Fruit fly (Drosophila melanogaster) whole organism, embryonic: Measurements from ENCODE around the gene fzo.
A peak's percentile ranks its signal among the peaks of the same experiment; 100 is the strongest.

ENCODE experiments used
- CG10462 ChIP-seq: fragments of 200-800 bp; sonication (Bioruptor generic); optimal IDR thresholded peaks from 2 replicates; lab custom pipeline; 2016; ENCODE audit warnings: missing biosample characterization, missing genetic modification characterization
- CG11504 ChIP-seq: fragments of 200-800 bp; sonication (Bioruptor generic); optimal IDR thresholded peaks from 3 replicates; lab custom pipeline; 2019; ENCODE audit warnings: missing biosample characterization, mild to moderate bottlenecking, missing genetic modification characterization, moderate library complexity
- CG12104 ChIP-seq: fragments of 200-800 bp; sonication (Bioruptor generic); optimal IDR thresholded peaks from 3 replicates; lab custom pipeline; 2016; ENCODE audit warnings: missing biosample characterization, missing genetic modification characterization
- CG12391 ChIP-seq: fragments of 200-800 bp; sonication (Bioruptor generic); optimal IDR thresholded peaks from 3 replicates; lab custom pipeline; 2018; ENCODE audit warnings: missing biosample characterization, mild to moderate bottlenecking, missing genetic modification characterization, moderate library complexity
- CG12942 ChIP-seq: fragments of 200-800 bp; sonication (Bioruptor generic); optimal IDR thresholded peaks from 3 replicates; lab custom pipeline; 2016; ENCODE audit warnings: missing biosample characterization, missing genetic modification characterization
- CG13296 ChIP-seq: fragments of 200-800 bp; sonication (Bioruptor generic); optimal IDR thresholded peaks from 3 replicates; lab custom pipeline; 2018; ENCODE audit warnings: missing biosample characterization, mild to moderate bottlenecking, missing genetic modification characterization
- CG13424 ChIP-seq: fragments of 200-800 bp; sonication (Bioruptor generic); optimal IDR thresholded peaks from 2 replicates; lab custom pipeline; 2019; ENCODE audit warnings: missing biosample characterization, mild to moderate bottlenecking, missing genetic modification characterization, moderate library complexity
- CG15601 ChIP-seq: fragments of 200-800 bp; sonication (Bioruptor generic); optimal IDR thresholded peaks from 3 replicates; lab custom pipeline; 2019; ENCODE audit warnings: missing biosample characterization, mild to moderate bottlenecking, missing genetic modification characterization, moderate library complexity
- CG17328 ChIP-seq: fragments of 200-800 bp; sonication (Bioruptor generic); IDR thresholded peaks from 2 replicates; pipeline ENCODE4 v1.3.6; 2022; ENCODE audit warnings: missing biosample characterization, missing genetic modification characterization
- CG17829 ChIP-seq: fragments of 200-800 bp; optimal IDR thresholded peaks from 2 replicates; lab custom pipeline; 2019; ENCODE audit warnings: missing biosample characterization, mild to moderate bottlenecking, missing genetic modification characterization, moderate library complexity
- CG1792 ChIP-seq: fragments of 200-800 bp; sonication (Bioruptor generic); optimal IDR thresholded peaks from 2 replicates; lab custom pipeline; 2016; ENCODE audit warnings: missing biosample characterization, missing genetic modification characterization
- CG30431 ChIP-seq: fragments of 200-800 bp; sonication (Bioruptor generic); optimal IDR thresholded peaks from 2 replicates; lab custom pipeline; 2017; ENCODE audit warnings: missing biosample characterization, missing genetic modification characterization
- CG3163 ChIP-seq: fragments of 200-800 bp; sonication (Bioruptor generic); optimal IDR thresholded peaks from 3 replicates; lab custom pipeline; 2016; ENCODE audit warnings: missing biosample characterization, missing genetic modification characterization
- CG33213 ChIP-seq: fragments of 200-800 bp; sonication (Bioruptor generic); optimal IDR thresholded peaks from 3 replicates; lab custom pipeline; 2016; ENCODE audit warnings: missing biosample characterization, missing genetic modification characterization
- CG34224 ChIP-seq: fragments of 200-800 bp; sonication (Bioruptor generic); IDR thresholded peaks from 3 replicates; pipeline ENCODE4 v1.3.6; 2022; ENCODE audit warnings: missing biosample characterization, missing genetic modification characterization; ENCODE audit not compliant: partially characterized antibody
- CG3726 ChIP-seq: fragments of 200-800 bp; sonication (Bioruptor generic); IDR thresholded peaks from 3 replicates; pipeline ENCODE4, ENCODE4 v1.3.6; 2022; ENCODE audit warnings: missing biosample characterization, missing genetic modification characterization
- CG4282 ChIP-seq: fragments of 200-800 bp; sonication (Bioruptor generic); optimal IDR thresholded peaks from 2 replicates; lab custom pipeline; 2016; ENCODE audit warnings: missing biosample characterization, missing genetic modification characterization
- CG4707 ChIP-seq: fragments of 200-800 bp; sonication (Bioruptor generic); optimal IDR thresholded peaks from 2 replicates; lab custom pipeline; 2018; ENCODE audit warnings: missing biosample characterization, mild to moderate bottlenecking, missing genetic modification characterization, moderate library complexity
- CG5953 ChIP-seq: fragments of 200-800 bp; sonication (Bioruptor generic); IDR thresholded peaks from 2 replicates; pipeline ENCODE4 v1.3.6; 2022; ENCODE audit warnings: missing biosample characterization, missing genetic modification characterization
- CG6791 ChIP-seq: fragments of 200-800 bp; sonication (Bioruptor generic); IDR thresholded peaks from 3 replicates; pipeline ENCODE4 v1.3.6; 2022; ENCODE audit warnings: missing biosample characterization, missing genetic modification characterization; ENCODE audit not compliant: partially characterized antibody
- CG7839 ChIP-seq: fragments of 200-800 bp; sonication (Bioruptor generic); optimal IDR thresholded peaks from 3 replicates; lab custom pipeline; 2018; ENCODE audit warnings: missing biosample characterization, mild to moderate bottlenecking, missing genetic modification characterization, moderate library complexity
- CG9609 ChIP-seq: fragments of 200-800 bp; sonication (Bioruptor generic); optimal IDR thresholded peaks from 3 replicates; lab custom pipeline; 2016; ENCODE audit warnings: missing biosample characterization, missing genetic modification characterization
- CG9876 ChIP-seq: fragments of 200-800 bp; sonication (Bioruptor generic); optimal IDR thresholded peaks from 2 replicates; lab custom pipeline; 2016; ENCODE audit warnings: missing biosample characterization, missing genetic modification characterization
- CTCF ChIP-seq: fragments of 200-800 bp; sonication (Bioruptor generic); optimal IDR thresholded peaks from 2 replicates; lab custom pipeline; 2017; ENCODE audit warnings: missing biosample characterization, mild to moderate bottlenecking, missing genetic modification characterization, moderate library complexity
- Dp ChIP-seq: fragments of 200-800 bp; sonication (Bioruptor generic); optimal IDR thresholded peaks from 2 replicates; lab custom pipeline; 2018; ENCODE audit warnings: missing biosample characterization, mild to moderate bottlenecking, missing genetic modification characterization, moderate library complexity
- Fer1 ChIP-seq: fragments of 200-800 bp; sonication (Bioruptor generic); optimal IDR thresholded peaks from 2 replicates; lab custom pipeline; 2017; ENCODE audit warnings: missing biosample characterization, mild to moderate bottlenecking, missing genetic modification characterization
- Fer3 ChIP-seq: fragments of 200-800 bp; sonication (Bioruptor generic); optimal IDR thresholded peaks from 2 replicates; lab custom pipeline; 2018; ENCODE audit warnings: missing biosample characterization, mild to moderate bottlenecking, missing genetic modification characterization, moderate library complexity
- HHEX ChIP-seq: fragments of 200-800 bp; sonication (Bioruptor generic); optimal IDR thresholded peaks from 3 replicates; lab custom pipeline; 2017; ENCODE audit warnings: missing biosample characterization, mild to moderate bottlenecking, missing genetic modification characterization, missing genetic modification reagents
- HLH3B ChIP-seq: fragments of 200-800 bp; sonication (Bioruptor generic); IDR thresholded peaks from 2 replicates; pipeline ENCODE4 v1.3.6; 2022; ENCODE audit warnings: missing biosample characterization, missing genetic modification characterization
- HLH4C ChIP-seq: fragments of 200-800 bp; sonication (Bioruptor generic); IDR thresholded peaks from 3 replicates; pipeline ENCODE4 v1.3.6; 2022; ENCODE audit warnings: missing biosample characterization, missing genetic modification characterization; ENCODE audit not compliant: partially characterized antibody
- MBD-R2 ChIP-seq: fragments of 200-800 bp; sonication (Bioruptor generic); IDR thresholded peaks from 2 replicates; pipeline ENCODE4 v1.3.6; 2022; ENCODE audit warnings: missing biosample characterization, missing genetic modification characterization
- Nf-YA ChIP-seq: fragments of 200-800 bp; sonication (Bioruptor generic); IDR thresholded peaks from 2 replicates; pipeline ENCODE4 v1.3.6; 2022; ENCODE audit warnings: missing biosample characterization, missing genetic modification characterization
- Nf-YC ChIP-seq: fragments of 200-800 bp; optimal IDR thresholded peaks from 3 replicates; lab custom pipeline; 2019; ENCODE audit warnings: missing biosample characterization, mild to moderate bottlenecking, missing genetic modification characterization, moderate library complexity
- Ptx1 ChIP-seq: fragments of 200-800 bp; sonication (Bioruptor generic); IDR thresholded peaks from 2 replicates; pipeline ENCODE4 v1.3.6; 2022; ENCODE audit warnings: missing biosample characterization, missing genetic modification characterization
- Sox100B ChIP-seq: fragments of 200-800 bp; sonication (Bioruptor generic); optimal IDR thresholded peaks from 3 replicates; lab custom pipeline; 2018; ENCODE audit warnings: missing biosample characterization, mild to moderate bottlenecking, missing genetic modification characterization
- Xrp1 ChIP-seq: fragments of 200-800 bp; sonication (Bioruptor generic); IDR thresholded peaks from 2 replicates; pipeline ENCODE4 v1.3.6; 2022; ENCODE audit warnings: missing biosample characterization, missing genetic modification characterization
- ci ChIP-seq: fragments of 200-800 bp; sonication (Bioruptor generic); IDR thresholded peaks from 3 replicates; pipeline ENCODE4 v1.3.6; 2022; ENCODE audit warnings: missing biosample characterization, missing genetic modification characterization
- croc ChIP-seq: fragments of 200-800 bp; sonication (Bioruptor generic); conservative IDR thresholded peaks from 3 replicates; pipeline ENCODE4 v1.3.6; 2022; ENCODE audit warnings: missing biosample characterization, missing genetic modification characterization
- dan ChIP-seq: fragments of 200-800 bp; sonication (Bioruptor generic); IDR thresholded peaks from 2 replicates; pipeline ENCODE4 v1.3.6; 2022; ENCODE audit warnings: missing biosample characterization, missing genetic modification characterization
- dimm ChIP-seq: fragments of 200-800 bp; sonication (Bioruptor generic); IDR thresholded peaks from 2 replicates; pipeline ENCODE4 v1.3.6; 2022; ENCODE audit warnings: missing biosample characterization, missing genetic modification characterization
- dpn ChIP-seq, 2 experiments: fragments of 200-800 bp; sonication (Bioruptor generic); optimal IDR thresholded peaks; 3 replicates each; lab custom pipeline; 2016; ENCODE audit warnings: missing biosample characterization in 2 of 2, missing genetic modification characterization in 2 of 2
- fd64A ChIP-seq: fragments of 200-800 bp; sonication (Bioruptor generic); optimal IDR thresholded peaks from 3 replicates; lab custom pipeline; 2018; ENCODE audit warnings: missing biosample characterization, mild to moderate bottlenecking, missing genetic modification characterization
- kah ChIP-seq: fragments of 200-800 bp; sonication (Bioruptor generic); optimal IDR thresholded peaks from 2 replicates; lab custom pipeline; 2018; ENCODE audit warnings: missing biosample characterization, mild to moderate bottlenecking, missing genetic modification characterization
- lab ChIP-seq: fragments of 200-800 bp; sonication (Bioruptor generic); optimal IDR thresholded peaks from 3 replicates; lab custom pipeline; 2017; ENCODE audit warnings: missing biosample characterization, missing genetic modification characterization, mild to moderate bottlenecking, moderate library complexity, missing genetic modification reagents
- odd ChIP-seq: fragments of 200-800 bp; sonication (Bioruptor generic); optimal IDR thresholded peaks from 2 replicates; lab custom pipeline; 2017; ENCODE audit warnings: missing biosample characterization, mild to moderate bottlenecking, missing genetic modification characterization
- scrt ChIP-seq: fragments of 200-800 bp; sonication (Bioruptor generic); optimal IDR thresholded peaks from 2 replicates; lab custom pipeline; 2018; ENCODE audit warnings: missing biosample characterization, mild to moderate bottlenecking, missing genetic modification characterization, moderate library complexity
- seq ChIP-seq: fragments of 200-800 bp; sonication (Bioruptor generic); IDR thresholded peaks from 2 replicates; pipeline ENCODE4 v1.3.6; 2022; ENCODE audit warnings: missing biosample characterization, missing genetic modification characterization
- sim ChIP-seq: fragments of 200-800 bp; sonication (Bioruptor generic); IDR thresholded peaks from 2 replicates; pipeline ENCODE4 v1.3.6; 2022; ENCODE audit warnings: missing biosample characterization, missing genetic modification characterization
- sima ChIP-seq: fragments of 200-800 bp; sonication (Bioruptor generic); optimal IDR thresholded peaks from 2 replicates; lab custom pipeline; 2016; ENCODE audit warnings: missing biosample characterization, missing genetic modification characterization
- so ChIP-seq: fragments of 200-800 bp; sonication (Bioruptor generic); IDR thresholded peaks from 3 replicates; pipeline ENCODE4 v1.3.6; 2022; ENCODE audit warnings: missing biosample characterization, missing genetic modification characterization
- sug ChIP-seq: fragments of 200-800 bp; optimal IDR thresholded peaks from 2 replicates; lab custom pipeline; 2019; ENCODE audit warnings: missing biosample characterization, mild to moderate bottlenecking, missing genetic modification characterization, moderate library complexity
- z ChIP-seq: fragments of 200-800 bp; sonication (Bioruptor generic); IDR thresholded peaks from 3 replicates; pipeline ENCODE4 v1.3.6; 2022; ENCODE audit warnings: missing biosample characterization, missing genetic modification characterization

The fzo gene

DNA sequence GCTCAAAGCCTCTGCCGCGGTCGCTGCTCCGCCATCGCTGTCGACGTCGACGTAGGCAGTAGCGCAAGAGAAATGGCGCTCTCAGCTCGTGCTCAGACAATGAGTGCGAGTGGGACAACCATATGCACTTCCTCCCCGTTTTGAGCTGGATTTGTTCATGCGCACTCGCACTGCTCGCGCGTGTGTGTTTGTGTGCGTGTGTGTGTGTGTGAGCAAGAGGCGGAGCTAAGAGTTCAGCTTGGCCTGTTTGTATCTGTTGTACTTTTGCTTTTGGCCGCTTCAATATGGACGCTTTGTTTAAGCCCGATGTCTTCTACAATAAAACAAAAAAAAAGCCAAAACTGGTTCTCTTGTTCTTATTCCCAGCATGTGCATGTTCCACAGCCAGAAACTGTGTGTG lies 2.7 kb downstream of the fzo start (continued):
- TF ChIP-seq Sox100B (GFP tag; lab: Kevin White, UChicago) (no peak), dimm (GFP tag; lab: Robert Waterston, UW) (no peak), CG17829 (tag; lab: Kevin White, UChicago) (peak; percentile 41), Dp (GFP tag; lab: Kevin White, UChicago) (no peak), CTCF (GFP tag; lab: Kevin White, UChicago) (no peak), CG12104 (no peak), CG11504 (tag; lab: Kevin White, UChicago) (no peak), Fer1 (GFP tag; lab: Kevin White, UChicago) (no peak), HLH3B (GFP tag; lab: Robert Waterston, UW) (peak; percentile 30; the same call in 1 of the 2 replicates), sug (tag; lab: Kevin White, UChicago) (no peak), CG7839 (tag; lab: Kevin White, UChicago) (no peak), scrt (GFP tag; lab: Kevin White, UChicago) (no peak), HHEX (no peak), CG1792 (GFP tag; lab: Kevin White, UChicago) (no peak), CG6791 (GFP tag; lab: Robert Waterston, UW) (no peak), CG10462 (GFP tag; lab: Kevin White, UChicago) (no peak), CG9876 (GFP tag; lab: Kevin White, UChicago) (no peak), CG3726 (GFP tag; lab: Robert Waterston, UW) (no peak), odd (GFP tag; lab: Kevin White, UChicago) (peak; percentile 6), CG17328 (peak; percentile 57; the same call in 1 of the 2 replicates), HLH4C (no peak), fd64A (GFP tag; lab: Kevin White, UChicago) (peak; percentile 31), dan (GFP tag; lab: Robert Waterston, UW) (no peak), CG12391 (tag; lab: Kevin White, UChicago) (no peak), sim (GFP tag; lab: Robert Waterston, UW) (0 out of 2 replicates have a peak, but pooled peaks have one; percentile 35), Ptx1 (GFP tag; lab: Robert Waterston, UW) (no peak), lab (no peak), kah (GFP tag; lab: Kevin White, UChicago) (no peak), Fer3 (tag; lab: Kevin White, UChicago) (no peak), CG4282 (GFP tag; lab: Kevin White, UChicago) (no peak), CG3163 (GFP tag; lab: Kevin White, UChicago) (no peak), CG30431 (GFP tag; lab: Kevin White, UChicago) (no peak), MBD-R2 (GFP tag; lab: Robert Waterston, UW) (no peak), Nf-YA (peak; percentile 71; the same call in 1 of the 2 replicates), CG9609 (GFP tag; lab: Kevin White, UChicago) (no peak), croc (GFP tag; lab: Robert Waterston, UW) (no peak), CG33213 (GFP tag; lab: Kevin White, UChicago) (no peak), seq (GFP tag; lab: Robert Waterston, UW) (peak; percentile 83; the same call in 1 of the 2 replicates), CG12942 (no peak), so (peak; percentile 42; the same call in 1 of the 3 replicates), Xrp1 (no peak), sima (GFP tag; lab: Kevin White, UChicago) (no peak), CG13296 (GFP tag; lab: Kevin White, UChicago) (no peak), CG5953 (GFP tag; lab: Robert Waterston, UW) (0 out of 2 replicates have a peak, but pooled peaks have one; percentile 5), ci (GFP tag; lab: Robert Waterston, UW) (peak; percentile 86), dpn (GFP tag; optimal IDR thresholded peaks at IDR 0.05; lab: Kevin White, UChicago) (no peak), z (GFP tag; lab: Robert Waterston, UW) (peak; percentile 78), CG13424 (tag; lab: Kevin White, UChicago) (no peak), Nf-YC (tag; lab: Kevin White, UChicago) (peak; percentile 98), CG34224 (GFP tag; lab: Robert Waterston, UW) (peak; percentile 61; the same call in 1 of the 3 replicates), CG4707 (GFP tag; lab: Kevin White, UChicago) (no peak), CG15601 (tag; lab: Kevin White, UChicago) (no peak)
